Worm (Caenorhabditis elegans) whole organism, L4 larva: ENCODE data around the gene hex-2.

Source experiments
- ama-1 ChIP-seq: fragments of 150-350 bp; optimal IDR thresholded peaks from 2 replicates; lab custom pipeline; 2014; ENCODE audit warnings: inconsistent platforms, mixed read lengths
- ceh-62 ChIP-seq: sonication (generic microtip); optimal IDR thresholded peaks from 2 replicates; lab custom pipeline; 2017; ENCODE audit warnings: missing biosample characterization, missing genetic modification characterization
- jun-1 ChIP-seq: fragments of 150-350 bp; optimal IDR thresholded peaks from 2 replicates; lab custom pipeline; 2014; ENCODE audit warnings: missing biosample characterization, missing genetic modification reagents, missing genetic modification characterization
- lin-13 ChIP-seq: fragments of 150-350 bp; optimal IDR thresholded peaks from 2 replicates; lab custom pipeline; 2014; ENCODE audit warnings: missing biosample characterization, missing genetic modification reagents, missing genetic modification characterization
- madf-5 ChIP-seq, 2 experiments: fragments of 200-800 bp; sonication (Bioruptor generic); IDR thresholded peaks; 2 replicates each; pipeline ENCODE4 v1.3.6; 2022; ENCODE audit warnings: missing compliant biosample characterization in 2 of 2, missing genetic modification characterization in 2 of 2
- mdt-29 ChIP-seq: fragments of 200-800 bp; sonication (Bioruptor generic); IDR thresholded peaks from 2 replicates; pipeline ENCODE4 v1.3.6; 2022; ENCODE audit warnings: missing genetic modification reagents, missing genetic modification characterization, missing compliant biosample characterization
- nhr-25 ChIP-seq: sonication (generic microtip); optimal IDR thresholded peaks from 2 replicates; lab custom pipeline; 2017; ENCODE audit warnings: missing genetic modification characterization, mild to moderate bottlenecking, missing compliant biosample characterization, antibody characterized with exemption, moderate library complexity, borderline replicate concordance; ENCODE audit not compliant: insufficient read depth
- pha-4 ChIP-seq, 2 experiments: fragments of 150-350 bp in 1 of 2; fragments of 200-800 bp in 1 of 2; sonication (Bioruptor generic) in 1 of 2; IDR thresholded peaks in 1 of 2; optimal IDR thresholded peaks in 1 of 2; 2 replicates each; pipeline versions ENCODE4 v1.3.6 to Lab custom; 2014 to 2022; ENCODE audit warnings: missing genetic modification characterization in 2 of 2, missing genetic modification reagents in 2 of 2, missing biosample characterization in 1 of 2, missing compliant biosample characterization in 1 of 2
- snpc-4 ChIP-seq: fragments of 150-350 bp; optimal IDR thresholded peaks from 2 replicates; lab custom pipeline; 2014; ENCODE audit warnings: missing biosample characterization, missing genetic modification characterization
- unc-62 ChIP-seq, 3 experiments: fragments of 150-350 bp in 1 of 3; sonication (generic microtip); optimal IDR thresholded peaks in 2 of 3; peaks in 1 of 3; 1 replicate in 1 of 3; 2 replicates in 2 of 3; lab custom pipeline; 2014 to 2017; ENCODE audit warnings: missing biosample characterization in 3 of 3, missing genetic modification characterization in 3 of 3, missing genetic modification reagents in 3 of 3, missing genotype in 1 of 3
- vab-7 ChIP-seq: fragments of 200-800 bp; sonication (Bioruptor generic); IDR thresholded peaks from 2 replicates; pipeline ENCODE4 v1.3.6; 2022; ENCODE audit warnings: missing genetic modification reagents, missing genetic modification characterization, missing compliant biosample characterization

ce11 chrV:5684534-5684933, 30.3 kb downstream of the hex-2 start, which contains the start of the genes hmgs-1 and F25B4.4:
- TF ChIP-seq snpc-4 (tag; lab: Kevin White, UChicago) (no peak), pha-4 (GFP tag; IDR thresholded peaks at IDR 0.05; lab: Robert Waterston, UW) (peak; percentile 76; the same call in 1 of the 2 replicates), pha-4 (tag; optimal IDR thresholded peaks at IDR 0.05; lab: Kevin White, UChicago) (peak; percentile 77), vab-7 (0 out of 2 replicates have a peak, but pooled peaks have one; percentile 41), ama-1 (lab: Kevin White, UChicago) (peak; percentile 62), ceh-62 (tag; lab: Kevin White, UChicago) (no peak), jun-1 (peak; percentile 64), lin-13 (peak; percentile 91), unc-62 (GFP tag; optimal IDR thresholded peaks at IDR 0.05 in 1 of 2; lab: Kevin White, UChicago) (peak in 1 of 2 experiments; percentile 83), unc-62 (tag; optimal IDR thresholded peaks at IDR 0.05; lab: Kevin White, UChicago) (no peak), nhr-25 (tag; lab: Kevin White, UChicago) (peak; percentile 50), madf-5 (GFP tag; IDR thresholded peaks at IDR 0.05; lab: Robert Waterston, UW) (0 out of 4 replicates have a peak, but pooled peaks of 1 of the 2 experiments have one; percentile 27), mdt-29 (no peak)
